Fruit fly (Drosophila melanogaster) ovary, adult (tissue): Measurements from ENCODE around the gene CG4629.

Experiments used
- CG17801 ChIP-seq: fragments of 200-800 bp; optimal IDR thresholded peaks from 2 replicates; lab custom pipeline; 2019; ENCODE audit warnings: missing biosample characterization, mild to moderate bottlenecking, missing genetic modification characterization, moderate library complexity; ENCODE audit not compliant: partially characterized antibody

Gene CG4629

dm6 chr2L:1065038-1065437 is 37.3 kb downstream of the CG4629 start:
- no peak for TF ChIP-seq CG17801 (GFP tag; lab: Kevin White, UChicago)

- TF ChIP-seq CG17801 (GFP tag; lab: Kevin White, UChicago) = no peak
Observed at dm6 chr2L:1064544-1064943, 37.8 kb downstream of the CG4629 start.

- no peak for TF ChIP-seq CG17801 (GFP tag; lab: Kevin White, UChicago)
Observed at dm6 chr2L:1063695-1064094, 38.6 kb downstream of the CG4629 start.

- TF ChIP-seq CG17801 (GFP tag; lab: Kevin White, UChicago) = no peak
Observed at dm6 chr2L:1062473-1063363, 39.6 kb downstream of the CG4629 start.

dm6 chr2L:1057513-1057912 is 44.8 kb downstream of the CG4629 start:
- TF ChIP-seq CG17801 (GFP tag; lab: Kevin White, UChicago) = no peak

- no peak for TF ChIP-seq CG17801 (GFP tag; lab: Kevin White, UChicago)
Observed at dm6 chr2L:1056631-1057030, 45.7 kb downstream of the CG4629 start.

- no peak for TF ChIP-seq CG17801 (GFP tag; lab: Kevin White, UChicago)
Observed at dm6 chr2L:1049361-1049760, 52.9 kb downstream of the CG4629 start.

dm6 chr2L:1048846-1049245 is 53.5 kb downstream of the CG4629 start:
- no peak for TF ChIP-seq CG17801 (GFP tag; lab: Kevin White, UChicago)

- no peak for TF ChIP-seq CG17801 (GFP tag; lab: Kevin White, UChicago)
Observed at dm6 chr2L:1048427-1048826, 53.9 kb downstream of the CG4629 start.

dm6 chr2L:1047965-1048364 is 54.3 kb downstream of the CG4629 start, which contains the start of gene IA-2:
IA-2 (minus strand) TSS chr2L:1048053.
- no peak for TF ChIP-seq CG17801 (GFP tag; lab: Kevin White, UChicago)

- TF ChIP-seq CG17801 (GFP tag; lab: Kevin White, UChicago) = no peak
Observed at dm6 chr2L:1047245-1047644, 55.1 kb downstream of the CG4629 start.

dm6 chr2L:1043195-1043990 is 58.9 kb downstream of the CG4629 start:
- no peak for TF ChIP-seq CG17801 (GFP tag; lab: Kevin White, UChicago)

- TF ChIP-seq CG17801 (GFP tag; lab: Kevin White, UChicago) = no peak
Observed at dm6 chr2L:1036811-1037296, 65.5 kb downstream of the CG4629 start, which contains the start of gene gNacalpha. gNacalpha (plus strand) TSS chr2L:1037246.
